Fruit fly (Drosophila melanogaster): ENCODE measurements around the gene CG15056.

DNA sequence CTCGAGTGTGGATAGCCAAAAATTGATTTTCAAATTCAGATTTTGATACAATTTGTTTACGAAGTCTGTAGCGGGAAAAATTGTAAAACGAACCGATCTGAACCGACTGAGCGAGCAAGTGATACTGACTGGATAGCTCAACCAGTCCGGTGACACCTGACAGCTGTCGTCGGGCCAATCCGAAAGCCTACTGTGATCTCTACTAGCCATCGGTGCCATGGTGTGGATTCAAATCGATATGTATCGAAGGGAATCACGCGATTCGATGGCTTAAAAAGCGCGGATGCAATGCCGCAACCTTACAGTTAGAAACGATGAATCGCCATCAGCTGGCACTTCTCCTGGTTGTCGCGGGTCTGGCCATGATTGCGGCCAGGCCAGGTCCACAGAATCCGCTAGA lies 22.0 kb downstream of the CG15056 start, which contains the start of gene CG6290:
- TF ChIP-seq psq (optimal IDR thresholded peaks at IDR 0.05) (no peak), CG8478 (optimal IDR thresholded peaks at IDR 0.05) (no peak), pan (optimal IDR thresholded peaks at IDR 0.05) (no peak)
